Fruit fly (Drosophila melanogaster) whole organism: Measurements from ENCODE around the gene CG12535.

ENCODE experiments used
- Dll ChIP-seq: fragments of >200 bp; optimal IDR thresholded peaks from 2 replicates; lab custom pipeline; 2017
- psq ChIP-seq: fragments of >200 bp; optimal IDR thresholded peaks from 2 replicates; lab custom pipeline; 2017
- usp ChIP-seq: fragments of >200 bp; optimal IDR thresholded peaks from 2 replicates; lab custom pipeline; 2017; ENCODE audit warnings: missing biosample characterization, missing genetic modification characterization, mixed read lengths

dm6 chrX:3372656-3373268 is 76.0 kb downstream of the CG12535 start, which contains the start of gene Myc:
- no peak for TF ChIP-seq usp (GFP tag; lab: Kevin White, UChicago)
- TF ChIP-seq Dll: no peak
- TF ChIP-seq psq (lab: Kevin White, UChicago): no peak
